Worm (Caenorhabditis elegans): ENCODE results near the gene Y39A3CL.7.

ce11 chrIII:1876267-1876865, 51.6 kb downstream of the Y39A3CL.7 start:
- no peak for TF ChIP-seq fkh-10 (GFP tag; optimal IDR thresholded peaks at IDR 0.05)
- TF ChIP-seq R02D3.7 (tag; optimal IDR thresholded peaks at IDR 0.05) = no peak
- TF ChIP-seq lin-15B (tag; optimal IDR thresholded peaks at IDR 0.05) = no peak
- no peak for TF ChIP-seq nhr-12 (tag; optimal IDR thresholded peaks at IDR 0.05)
- TF ChIP-seq fos-1 (tag; optimal IDR thresholded peaks at IDR 0.05) = no peak
- no peak for TF ChIP-seq nhr-237 (tag; optimal IDR thresholded peaks at IDR 0.05)
- no peak for TF ChIP-seq nhr-77 (tag; optimal IDR thresholded peaks at IDR 0.05)
- no peak for TF ChIP-seq snpc-4 (tag; optimal IDR thresholded peaks at IDR 0.05)
- TF ChIP-seq ztf-4 (tag; optimal IDR thresholded peaks at IDR 0.05) = no peak
- TF ChIP-seq nhr-11 (tag; optimal IDR thresholded peaks at IDR 0.05) = no peak
